Worm (Caenorhabditis elegans) whole organism, L2 larva: ENCODE data around the gene fbxa-6.

ENCODE experiments used
- C34F6.9 ChIP-seq: fragments of 150-350 bp; optimal IDR thresholded peaks from 2 replicates; lab custom pipeline; 2014; ENCODE audit warnings: missing biosample characterization, missing genetic modification characterization
- F13H6.1 ChIP-seq: sonication (generic microtip); optimal IDR thresholded peaks from 2 replicates; lab custom pipeline; 2016; ENCODE audit warnings: missing genetic modification characterization, missing compliant biosample characterization
- R02D3.7 ChIP-seq: fragments of 150-350 bp; optimal IDR thresholded peaks from 2 replicates; lab custom pipeline; 2014; ENCODE audit warnings: missing biosample characterization, missing genetic modification characterization
- Y55F3AM.14 ChIP-seq: fragments of 200-800 bp; sonication (Bioruptor generic); optimal IDR thresholded peaks from 2 replicates; lab custom pipeline; 2018; ENCODE audit warnings: mild to moderate bottlenecking, missing genetic modification characterization, missing compliant biosample characterization
- ZK546.5 ChIP-seq: sonication (generic microtip); optimal IDR thresholded peaks from 2 replicates; lab custom pipeline; 2017; ENCODE audit warnings: missing biosample characterization, missing genetic modification characterization
- alr-1 ChIP-seq: fragments of 150-350 bp; optimal IDR thresholded peaks from 2 replicates; lab custom pipeline; 2014; ENCODE audit warnings: missing biosample characterization, missing genetic modification characterization
- ama-1 ChIP-seq: fragments of 150-350 bp; optimal IDR thresholded peaks from 2 replicates; lab custom pipeline; 2018; ENCODE audit warnings: inconsistent platforms
- blmp-1 ChIP-seq: sonication (generic microtip); optimal IDR thresholded peaks from 2 replicates; lab custom pipeline; 2017; ENCODE audit warnings: missing genetic modification characterization, mild to moderate bottlenecking, missing compliant biosample characterization, antibody characterized with exemption, moderate library complexity; ENCODE audit not compliant: insufficient read depth
- ceh-16 ChIP-seq: fragments of 150-350 bp; optimal IDR thresholded peaks from 2 replicates; lab custom pipeline; 2014; ENCODE audit warnings: missing biosample characterization, missing genetic modification characterization
- ceh-82 ChIP-seq: fragments of 150-350 bp; optimal IDR thresholded peaks from 2 replicates; lab custom pipeline; 2014; ENCODE audit warnings: missing biosample characterization, missing genetic modification characterization
- crh-2 ChIP-seq: sonication (generic microtip); optimal IDR thresholded peaks from 2 replicates; lab custom pipeline; 2017; ENCODE audit warnings: missing biosample characterization, missing genetic modification characterization
- dmd-4 ChIP-seq: sonication (generic microtip); optimal IDR thresholded peaks from 2 replicates; lab custom pipeline; 2017; ENCODE audit warnings: missing biosample characterization, missing genetic modification characterization
- egl-27 ChIP-seq: sonication (generic microtip); optimal IDR thresholded peaks from 3 replicates; lab custom pipeline; 2017; ENCODE audit warnings: missing biosample characterization, missing genetic modification reagents, missing genetic modification characterization
- elt-1 ChIP-seq: fragments of 150-350 bp; optimal IDR thresholded peaks from 2 replicates; lab custom pipeline; 2014; ENCODE audit warnings: missing biosample characterization, missing genetic modification characterization
- elt-3 ChIP-seq: sonication (generic microtip); optimal IDR thresholded peaks from 2 replicates; lab custom pipeline; 2017; ENCODE audit warnings: missing biosample characterization, missing genetic modification characterization
- fos-1 ChIP-seq: fragments of 150-350 bp; optimal IDR thresholded peaks from 2 replicates; lab custom pipeline; 2014; ENCODE audit warnings: missing biosample characterization, missing genetic modification characterization
- gmeb-1 ChIP-seq: fragments of 150-350 bp; optimal IDR thresholded peaks from 2 replicates; lab custom pipeline; 2014; ENCODE audit warnings: missing biosample characterization, missing genetic modification characterization
- lin-13 ChIP-seq: fragments of 150-350 bp; optimal IDR thresholded peaks from 2 replicates; lab custom pipeline; 2014; ENCODE audit warnings: missing biosample characterization, missing genetic modification reagents, missing genetic modification characterization
- lsy-2 ChIP-seq, 2 experiments: fragments of 150-350 bp in 1 of 2; sonication (generic microtip) in 1 of 2; optimal IDR thresholded peaks; 2 replicates each; lab custom pipeline; 2014 to 2017; ENCODE audit warnings: missing biosample characterization in 2 of 2, missing genetic modification characterization in 2 of 2
- mab-5 ChIP-seq: fragments of 150-350 bp; optimal IDR thresholded peaks from 2 replicates; lab custom pipeline; 2014; ENCODE audit warnings: missing biosample characterization, missing genetic modification characterization
- mbf-1 ChIP-seq: sonication (generic microtip); optimal IDR thresholded peaks from 2 replicates; lab custom pipeline; 2017; ENCODE audit warnings: missing biosample characterization, missing genetic modification characterization
- mdl-1 ChIP-seq, 2 experiments: fragments of 150-350 bp in 1 of 2; sonication (generic microtip) in 1 of 2; optimal IDR thresholded peaks; 2 replicates each; lab custom pipeline; 2017; ENCODE audit warnings: missing biosample characterization in 2 of 2, missing genetic modification characterization in 2 of 2
- nhr-10 ChIP-seq: sonication (generic microtip); optimal IDR thresholded peaks from 2 replicates; lab custom pipeline; 2017; ENCODE audit warnings: missing biosample characterization, missing genetic modification characterization
- nhr-11 ChIP-seq: fragments of 150-350 bp; optimal IDR thresholded peaks from 2 replicates; lab custom pipeline; 2014; ENCODE audit warnings: missing biosample characterization, missing genetic modification characterization
- nhr-129 ChIP-seq: fragments of 150-350 bp; optimal IDR thresholded peaks from 2 replicates; lab custom pipeline; 2014; ENCODE audit warnings: missing biosample characterization, missing genetic modification characterization
- nhr-21 ChIP-seq: fragments of 150-350 bp; optimal IDR thresholded peaks from 2 replicates; lab custom pipeline; 2014; ENCODE audit warnings: missing biosample characterization, missing genetic modification characterization
- nhr-23 ChIP-seq: fragments of 150-350 bp; optimal IDR thresholded peaks from 2 replicates; lab custom pipeline; 2014; ENCODE audit warnings: missing biosample characterization, missing genetic modification reagents, missing genetic modification characterization
- nhr-237 ChIP-seq: fragments of 150-350 bp; optimal IDR thresholded peaks from 2 replicates; lab custom pipeline; 2014; ENCODE audit warnings: missing biosample characterization, missing genetic modification characterization
- nhr-25 ChIP-seq: fragments of 150-350 bp; sonication (generic microtip); optimal IDR thresholded peaks from 3 replicates; lab custom pipeline; 2014; ENCODE audit warnings: missing biosample characterization, missing genetic modification characterization
- nhr-6 ChIP-seq: fragments of 150-350 bp; optimal IDR thresholded peaks from 2 replicates; lab custom pipeline; 2014; ENCODE audit warnings: missing biosample characterization, missing genetic modification characterization
- nhr-77 ChIP-seq: fragments of 150-350 bp; optimal IDR thresholded peaks from 2 replicates; lab custom pipeline; 2014; ENCODE audit warnings: missing biosample characterization, missing genetic modification characterization
- peb-1 ChIP-seq: fragments of 150-350 bp; optimal IDR thresholded peaks from 2 replicates; lab custom pipeline; 2014; ENCODE audit warnings: missing biosample characterization, missing genetic modification characterization
- sem-4 ChIP-seq: fragments of 150-350 bp; optimal IDR thresholded peaks from 2 replicates; lab custom pipeline; 2014; ENCODE audit warnings: missing biosample characterization, missing genetic modification reagents, missing genetic modification characterization
- skn-1 ChIP-seq: sonication (generic microtip); optimal IDR thresholded peaks from 2 replicates; lab custom pipeline; 2017; ENCODE audit warnings: missing biosample characterization, missing genetic modification characterization
- sma-3 ChIP-seq: sonication (generic microtip); optimal IDR thresholded peaks from 2 replicates; lab custom pipeline; 2016; ENCODE audit warnings: missing genetic modification reagents, missing genetic modification characterization, missing compliant biosample characterization
- sma-9 ChIP-seq, 2 experiments: fragments of 150-350 bp in 1 of 2; sonication (generic microtip) in 1 of 2; optimal IDR thresholded peaks; 2 replicates each; lab custom pipeline; 2014 to 2016; ENCODE audit warnings: missing genetic modification characterization in 2 of 2, mild to moderate bottlenecking in 1 of 2, missing biosample characterization in 1 of 2, missing compliant biosample characterization in 1 of 2, missing genetic modification reagents in 1 of 2, moderate library complexity in 1 of 2
- snpc-4 ChIP-seq: fragments of 150-350 bp; optimal IDR thresholded peaks from 2 replicates; lab custom pipeline; 2014; ENCODE audit warnings: missing biosample characterization, missing genetic modification characterization
- unc-39 ChIP-seq: fragments of 150-350 bp; optimal IDR thresholded peaks from 2 replicates; lab custom pipeline; 2014; ENCODE audit warnings: missing biosample characterization, missing genetic modification characterization
- unc-55 ChIP-seq: fragments of 150-350 bp; sonication (generic microtip); optimal IDR thresholded peaks from 3 replicates; lab custom pipeline; 2014; ENCODE audit warnings: missing biosample characterization, missing genetic modification reagents, missing genetic modification characterization
- unc-62 ChIP-seq: fragments of 150-350 bp; optimal IDR thresholded peaks from 2 replicates; lab custom pipeline; 2014; ENCODE audit warnings: missing biosample characterization, missing genetic modification reagents, missing genetic modification characterization
- zag-1 ChIP-seq: fragments of 150-350 bp; optimal IDR thresholded peaks from 2 replicates; lab custom pipeline; 2014; ENCODE audit warnings: missing biosample characterization, missing genetic modification characterization
- ztf-1 ChIP-seq: fragments of 200-800 bp; sonication (Bioruptor generic); conservative IDR thresholded peaks from 2 replicates; pipeline ENCODE4 v1.3.6; 2022; ENCODE audit warnings: missing genetic modification characterization, missing compliant biosample characterization
- ztf-11 ChIP-seq: sonication (generic microtip); optimal IDR thresholded peaks from 2 replicates; lab custom pipeline; 2017; ENCODE audit warnings: missing biosample characterization, missing genetic modification characterization
- ztf-4 ChIP-seq: fragments of 150-350 bp; optimal IDR thresholded peaks from 2 replicates; lab custom pipeline; 2014; ENCODE audit warnings: missing biosample characterization, missing genetic modification characterization

The fbxa-6 gene

ce11 chrIII:29626-30025, 26.7 kb upstream of the fbxa-6 start:
- TF ChIP-seq ztf-1 (GFP tag; lab: Robert Waterston, UW) = no peak
- no peak for TF ChIP-seq nhr-25
- no peak for TF ChIP-seq nhr-11 (tag; lab: Kevin White, UChicago)
- TF ChIP-seq nhr-23 = no peak
- no peak for TF ChIP-seq dmd-4 (tag; lab: Kevin White, UChicago)
- no peak for TF ChIP-seq skn-1
- no peak for TF ChIP-seq nhr-10 (tag; lab: Kevin White, UChicago)
- no peak for TF ChIP-seq lsy-2 (tag; optimal IDR thresholded peaks at IDR 0.05; lab: Kevin White, UChicago)
- no peak for TF ChIP-seq nhr-77 (tag; lab: Kevin White, UChicago)

- TF ChIP-seq nhr-10 (tag; lab: Kevin White, UChicago) = no peak
- TF ChIP-seq dmd-4 (tag; lab: Kevin White, UChicago) = no peak
- no peak for TF ChIP-seq nhr-11 (tag; lab: Kevin White, UChicago)
- no peak for TF ChIP-seq fos-1 (tag; lab: Kevin White, UChicago)
- no peak for TF ChIP-seq ceh-16 (tag; lab: Kevin White, UChicago)
- TF ChIP-seq elt-1 (tag; lab: Kevin White, UChicago) = no peak
- no peak for TF ChIP-seq gmeb-1 (tag; lab: Kevin White, UChicago)
- no peak for TF ChIP-seq egl-27 (tag; lab: Kevin White, UChicago)
- no peak for TF ChIP-seq R02D3.7
- TF ChIP-seq nhr-129 (tag; lab: Kevin White, UChicago) = no peak
- no peak for TF ChIP-seq mdl-1 (tag; optimal IDR thresholded peaks at IDR 0.05; lab: Kevin White, UChicago)
- no peak for TF ChIP-seq ztf-4 (tag; lab: Kevin White, UChicago)
- no peak for TF ChIP-seq Y55F3AM.14 (GFP tag; lab: Kevin White, UChicago)
- no peak for TF ChIP-seq ztf-1 (GFP tag; lab: Robert Waterston, UW)
- TF ChIP-seq lsy-2 (tag; optimal IDR thresholded peaks at IDR 0.05; lab: Kevin White, UChicago) = no peak
Measured at ce11 chrIII:28841-29240, 25.9 kb upstream of the fbxa-6 start.

DNA sequence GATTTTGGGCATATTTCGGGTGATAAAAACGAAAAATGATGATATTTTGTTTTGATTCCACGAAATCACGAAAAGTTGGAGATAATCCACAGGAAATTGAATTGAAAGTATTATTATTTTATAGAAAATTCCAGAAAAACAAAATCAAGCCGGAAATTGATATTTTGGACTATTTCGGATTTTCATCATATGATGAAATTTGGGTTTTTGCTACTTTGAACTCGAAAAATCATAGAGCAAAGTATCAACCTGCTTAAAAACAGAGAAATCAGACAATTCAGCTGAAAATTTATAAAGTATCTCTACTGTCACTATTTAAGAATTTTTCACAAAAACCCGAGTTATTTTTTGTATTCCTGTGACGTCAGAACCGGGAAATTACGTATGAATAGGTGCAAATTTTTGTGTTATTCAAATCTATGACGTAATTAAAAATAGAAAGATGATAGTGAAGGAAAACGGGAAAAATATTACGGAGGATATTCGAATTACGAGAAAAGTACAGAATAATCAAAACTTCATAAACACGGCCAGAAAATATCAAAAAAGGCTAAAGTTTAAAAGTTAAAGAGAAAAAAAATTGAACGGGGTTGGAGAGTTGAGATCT, 24.5 kb upstream of the fbxa-6 start:
- TF ChIP-seq R02D3.7 (no peak), nhr-25 (no peak), nhr-10 (tag; lab: Kevin White, UChicago) (no peak), zag-1 (tag; lab: Kevin White, UChicago) (no peak), unc-62 (no peak), ztf-11 (no peak), nhr-129 (tag; lab: Kevin White, UChicago) (no peak)

- TF ChIP-seq mbf-1 (tag; lab: Kevin White, UChicago) (no peak), F13H6.1 (tag; lab: Kevin White, UChicago) (peak; percentile 77), elt-3 (tag; lab: Kevin White, UChicago) (no peak), lin-13 (GFP tag; lab: Kevin White, UChicago) (peak; percentile 62), nhr-129 (tag; lab: Kevin White, UChicago) (peak; percentile 75), ceh-82 (peak; percentile 17), lsy-2 (tag; optimal IDR thresholded peaks at IDR 0.05; lab: Kevin White, UChicago) (peak; percentile 44 to 70), sem-4 (tag; lab: Kevin White, UChicago) (no peak), alr-1 (no peak), mab-5 (tag; lab: Kevin White, UChicago) (peak; percentile 32), C34F6.9 (tag; lab: Kevin White, UChicago) (peak; percentile 79), ztf-11 (no peak), zag-1 (tag; lab: Kevin White, UChicago) (peak; percentile 74), nhr-237 (tag; lab: Kevin White, UChicago) (no peak), sma-9 (GFP tag; optimal IDR thresholded peaks at IDR 0.05; lab: Kevin White, UChicago) (peak; percentile 87), sma-9 (tag; optimal IDR thresholded peaks at IDR 0.05; lab: Kevin White, UChicago) (no peak), nhr-21 (tag; lab: Kevin White, UChicago) (peak; percentile 33), nhr-11 (tag; lab: Kevin White, UChicago) (no peak), dmd-4 (tag; lab: Kevin White, UChicago) (no peak), Y55F3AM.14 (GFP tag; lab: Kevin White, UChicago) (peak; percentile 11), gmeb-1 (tag; lab: Kevin White, UChicago) (no peak), nhr-10 (tag; lab: Kevin White, UChicago) (no peak), ztf-4 (tag; lab: Kevin White, UChicago) (peak; percentile 47), sma-3 (GFP tag; lab: Kevin White, UChicago) (no peak), unc-39 (tag; lab: Kevin White, UChicago) (no peak), elt-1 (tag; lab: Kevin White, UChicago) (no peak), egl-27 (tag; lab: Kevin White, UChicago) (peak; percentile 59), peb-1 (tag; lab: Kevin White, UChicago) (no peak), ztf-1 (GFP tag; lab: Robert Waterston, UW) (no peak), unc-55 (peak; percentile 88), blmp-1 (tag; lab: Kevin White, UChicago) (no peak), ama-1 (lab: Kevin White, UChicago) (no peak), ZK546.5 (tag; lab: Kevin White, UChicago) (no peak), crh-2 (tag; lab: Kevin White, UChicago) (peak; percentile 54), nhr-6 (tag; lab: Kevin White, UChicago) (peak; percentile 39), mdl-1 (tag; optimal IDR thresholded peaks at IDR 0.05; lab: Kevin White, UChicago) (peak; percentile 72 to 85), snpc-4 (no peak), skn-1 (no peak)
Measured at ce11 chrIII:25582-25996, 22.7 kb upstream of the fbxa-6 start.
